Worm (Caenorhabditis elegans): ENCODE data around the gene C15H7.3.

DNA sequence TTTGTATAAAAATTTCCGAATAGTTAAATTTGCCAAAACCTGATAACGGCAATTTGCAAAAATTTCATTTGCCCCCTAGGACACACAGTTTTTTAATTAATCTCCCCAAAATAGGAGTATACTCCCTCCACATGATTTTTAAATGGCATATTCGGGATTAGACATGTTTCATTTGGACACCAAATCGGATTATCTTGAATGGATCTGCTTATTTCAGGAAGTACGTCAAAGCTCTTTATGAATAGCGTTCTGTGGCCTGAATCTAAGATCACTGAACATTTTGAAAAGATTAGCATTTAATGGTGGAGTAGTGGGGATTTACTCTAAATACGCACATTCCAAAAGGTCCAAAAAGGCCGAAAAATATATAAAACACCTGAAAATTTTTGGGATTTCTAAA lies 6.8 kb upstream of the C15H7.3 start:
- TF ChIP-seq ahr-1 (tag; optimal IDR thresholded peaks at IDR 0.05) (no peak), elt-2 (tag; optimal IDR thresholded peaks at IDR 0.05) (no peak), fax-1 (tag; optimal IDR thresholded peaks at IDR 0.05) (no peak)

Measured in whole organism, late embryonic.